Worm (Caenorhabditis elegans) whole organism, midembryonic: ENCODE measurements around the gene T28C12.15.

Source experiments
- T22C8.4 ChIP-seq: fragments of 200-800 bp; sonication (Bioruptor generic); IDR thresholded peaks from 2 replicates; pipeline ENCODE4 v1.3.6; 2022; ENCODE audit warnings: missing genetic modification characterization, missing compliant biosample characterization
- cog-1 ChIP-seq: sonication (generic microtip); optimal IDR thresholded peaks from 2 replicates; lab custom pipeline; 2016; ENCODE audit warnings: missing genetic modification characterization, missing compliant biosample characterization
- flt-1 ChIP-seq: fragments of 200-800 bp; sonication (Bioruptor generic); IDR thresholded peaks from 2 replicates; pipeline ENCODE4 v1.3.6; 2022; ENCODE audit warnings: missing genetic modification characterization, missing compliant biosample characterization
- klf-2 ChIP-seq: fragments of 200-800 bp; sonication (Bioruptor generic); conservative IDR thresholded peaks from 2 replicates; pipeline ENCODE4 v1.3.6; 2022; ENCODE audit warnings: missing genetic modification reagents, missing genetic modification characterization, missing compliant biosample characterization
- med-1 ChIP-seq: sonication (generic microtip); optimal IDR thresholded peaks from 2 replicates; lab custom pipeline; 2017; ENCODE audit warnings: missing genetic modification characterization, mild to moderate bottlenecking, missing compliant biosample characterization, antibody characterized with exemption, missing genetic modification reagents; ENCODE audit not compliant: insufficient read depth
- ref-1 ChIP-seq: fragments of 200-800 bp; sonication (Bioruptor generic); conservative IDR thresholded peaks from 2 replicates; pipeline ENCODE4 v1.3.6; 2022; ENCODE audit warnings: missing genetic modification reagents, missing genetic modification characterization, missing compliant biosample characterization
- tab-1 ChIP-seq: fragments of 200-800 bp; sonication (Bioruptor generic); IDR thresholded peaks from 2 replicates; pipeline ENCODE4 v1.3.6; 2022; ENCODE audit warnings: missing genetic modification characterization, missing compliant biosample characterization
- ztf-23 ChIP-seq: fragments of 200-800 bp; sonication (Bioruptor generic); IDR thresholded peaks from 2 replicates; pipeline ENCODE4 v1.3.6; 2022; ENCODE audit warnings: missing genetic modification reagents, missing genetic modification characterization, missing compliant biosample characterization
- ztf-29 ChIP-seq: fragments of 200-800 bp; sonication (Bioruptor generic); IDR thresholded peaks from 2 replicates; pipeline ENCODE4 v1.3.6; 2022; ENCODE audit warnings: missing genetic modification reagents, missing genetic modification characterization, missing compliant biosample characterization

T28C12.15 gene

DNA sequence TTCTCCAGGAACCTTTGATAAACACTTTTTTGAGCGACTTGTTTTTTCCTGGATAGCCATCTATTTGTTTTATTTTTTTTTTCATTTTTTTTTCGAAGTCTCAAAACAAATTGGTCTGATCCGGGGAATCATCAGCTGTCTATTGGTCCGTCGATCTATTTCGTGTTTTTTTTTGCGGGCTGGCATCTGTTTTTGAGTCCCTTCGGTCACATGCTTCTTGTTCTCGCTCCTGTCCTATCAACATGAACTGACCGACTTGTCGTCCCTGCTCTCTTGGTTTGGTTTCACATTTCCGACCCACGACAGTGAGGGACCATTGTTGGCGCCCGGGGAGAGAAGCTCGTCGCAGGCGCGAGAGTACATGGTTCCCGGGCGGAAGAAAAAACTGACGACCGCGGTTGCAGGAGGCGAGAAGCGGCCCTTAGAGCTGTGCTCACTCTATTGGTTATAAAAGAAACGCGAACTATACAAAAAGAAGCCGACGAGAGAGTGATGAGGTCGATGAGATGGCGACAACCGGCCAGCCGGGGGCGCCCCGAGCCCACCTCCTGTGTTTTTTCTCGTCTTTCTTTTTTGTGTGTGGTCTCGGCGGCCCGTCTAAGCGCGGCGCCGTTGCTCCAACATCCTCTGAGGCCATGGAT, 23.1 kb upstream of the T28C12.15 start:
- TF ChIP-seq klf-2 (GFP tag; lab: Robert Waterston, UW) = no peak
- no peak for TF ChIP-seq flt-1
- no peak for TF ChIP-seq ztf-23
- no peak for TF ChIP-seq tab-1
- no peak for TF ChIP-seq med-1 (GFP tag; lab: Kevin White, UChicago)
- no peak for TF ChIP-seq ref-1 (GFP tag; lab: Robert Waterston, UW)
- no peak for TF ChIP-seq T22C8.4 (GFP tag; lab: Robert Waterston, UW)
- TF ChIP-seq ztf-29 = no peak
- TF ChIP-seq cog-1 (tag; lab: Kevin White, UChicago) = no peak

DNA sequence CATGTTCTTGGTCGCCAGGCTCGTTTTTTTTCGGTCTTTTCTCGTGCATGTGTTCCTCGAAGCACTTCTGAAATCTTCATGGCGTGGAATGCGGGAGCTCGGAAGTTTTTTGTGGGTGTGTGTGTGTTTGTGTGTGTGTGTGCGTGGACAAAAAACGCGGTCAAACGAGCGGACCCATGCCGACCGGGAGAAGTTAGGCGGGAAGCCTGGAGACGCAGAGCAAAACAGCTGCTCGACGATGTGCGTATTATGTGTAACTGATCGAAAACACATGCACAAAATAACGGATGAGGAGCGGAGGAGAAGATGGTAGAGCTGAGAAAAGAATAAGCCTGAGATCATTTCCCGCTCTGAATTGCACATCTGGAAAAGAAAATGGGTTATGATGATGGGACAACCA, 20.9 kb upstream of the T28C12.15 start:
- TF ChIP-seq ztf-23 (0 out of 2 replicates have a peak, but pooled peaks have one; percentile 44), T22C8.4 (GFP tag; lab: Robert Waterston, UW) (no peak), med-1 (GFP tag; lab: Kevin White, UChicago) (no peak)

DNA sequence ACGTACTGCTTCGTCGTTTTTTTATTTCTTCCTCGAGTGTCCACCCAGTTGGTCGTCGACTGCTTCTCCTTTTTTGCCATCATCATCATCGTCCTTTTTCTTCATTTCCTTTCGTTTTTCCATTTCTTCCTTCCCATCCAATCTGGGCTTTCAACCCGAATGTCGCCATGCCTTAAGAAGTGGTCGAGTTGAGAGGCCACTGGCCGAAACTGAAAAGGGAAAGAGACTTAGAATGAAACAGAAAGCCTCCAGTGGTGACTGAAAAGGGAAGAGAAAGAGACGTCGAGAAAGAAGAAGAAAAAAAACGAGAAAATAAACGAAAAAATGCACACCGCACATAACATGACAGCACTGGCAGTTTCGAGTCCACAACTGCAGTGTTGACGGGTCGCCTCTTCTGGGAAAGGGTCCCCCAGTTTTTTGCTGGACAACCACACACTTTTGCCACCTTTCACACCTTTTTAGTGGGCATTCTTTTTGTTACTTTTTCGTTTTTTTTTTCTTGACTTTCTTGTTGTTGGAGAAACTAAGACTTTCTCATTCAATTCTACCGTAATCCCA, 19.6 kb upstream of the T28C12.15 start:
- no peak for TF ChIP-seq flt-1
- TF ChIP-seq ztf-29 = no peak
- TF ChIP-seq ref-1 (GFP tag; lab: Robert Waterston, UW) = no peak
- TF ChIP-seq ztf-23 = no peak
- no peak for TF ChIP-seq T22C8.4 (GFP tag; lab: Robert Waterston, UW)

DNA sequence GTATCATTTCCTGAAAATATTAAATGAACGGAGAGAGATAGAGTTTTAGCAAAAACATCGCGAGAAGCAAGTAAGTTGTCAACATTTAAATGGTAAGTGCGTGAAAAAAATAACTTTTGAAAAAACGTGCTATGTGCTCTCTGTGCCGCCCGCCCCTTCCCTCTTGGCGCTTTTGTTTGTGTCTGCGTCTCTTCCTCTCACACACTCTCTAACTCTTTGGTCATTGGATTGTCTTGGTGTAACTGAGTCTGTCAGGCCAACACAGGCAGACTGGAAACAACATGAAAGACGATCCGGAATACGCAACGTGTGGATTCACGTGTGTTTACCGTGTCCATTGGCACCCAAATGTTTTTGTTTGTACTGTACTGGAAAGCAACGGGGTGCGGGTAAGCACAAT, 14.5 kb upstream of the T28C12.15 start, which contains the start of gene T28C12.6:
TSS of gene T28C12.6 (minus strand) at position 12 of the 400 bp plus-strand sequence.
- TF ChIP-seq klf-2 (GFP tag; lab: Robert Waterston, UW) = no peak
- no peak for TF ChIP-seq med-1 (GFP tag; lab: Kevin White, UChicago)
- TF ChIP-seq T22C8.4 (GFP tag; lab: Robert Waterston, UW) = no peak
- no peak for TF ChIP-seq flt-1
- no peak for TF ChIP-seq ref-1 (GFP tag; lab: Robert Waterston, UW)
- TF ChIP-seq tab-1 = no peak
- no peak for TF ChIP-seq cog-1 (tag; lab: Kevin White, UChicago)
- no peak for TF ChIP-seq ztf-29
- no peak for TF ChIP-seq ztf-23

DNA sequence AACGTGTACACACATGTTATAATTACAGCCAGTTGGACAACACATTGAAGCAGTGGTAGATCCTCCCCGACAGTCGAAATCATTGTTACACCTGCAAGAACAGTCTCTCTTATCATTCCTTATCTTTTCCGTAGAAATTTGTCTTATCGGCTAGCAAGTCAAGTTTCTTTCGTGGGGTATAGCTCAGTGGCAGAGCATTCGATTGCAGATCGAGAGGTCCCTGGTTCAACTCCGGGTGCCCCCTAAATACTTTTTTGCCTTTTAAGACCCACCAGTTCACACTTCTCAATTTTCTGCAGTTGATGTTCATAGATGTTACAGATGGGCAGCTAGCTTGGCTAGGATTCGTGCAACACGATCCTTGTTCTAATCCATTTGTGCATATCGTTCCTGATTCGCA, 13.6 kb upstream of the T28C12.15 start:
- TF ChIP-seq ztf-29 = no peak

DNA sequence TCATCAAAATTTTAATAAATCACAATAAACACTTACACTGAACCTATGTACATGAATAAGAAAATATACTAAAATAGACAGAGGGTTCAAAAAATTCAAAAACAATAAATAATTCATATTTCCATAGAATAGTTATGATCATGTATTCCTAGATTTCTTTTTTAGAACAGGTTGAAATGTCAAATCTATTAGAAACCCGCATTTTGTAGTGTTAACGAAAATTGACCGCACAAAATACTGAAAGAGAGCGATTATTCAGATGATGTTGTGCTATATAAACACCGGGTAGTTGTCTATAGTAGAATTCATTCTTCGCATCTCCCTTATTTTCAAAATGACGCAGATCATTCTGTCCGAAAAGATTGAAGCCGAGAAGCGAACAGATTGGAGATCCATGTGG, 10.0 kb upstream of the T28C12.15 start, which contains the start of gene T28C12.1:
TSS of gene T28C12.1 (plus strand) at position 301 of the 400 bp plus-strand sequence.
- TF ChIP-seq cog-1 (tag; lab: Kevin White, UChicago) (no peak), med-1 (GFP tag; lab: Kevin White, UChicago) (no peak), klf-2 (GFP tag; lab: Robert Waterston, UW) (no peak), tab-1 (no peak), T22C8.4 (GFP tag; lab: Robert Waterston, UW) (no peak), ztf-23 (no peak), ref-1 (GFP tag; lab: Robert Waterston, UW) (no peak), flt-1 (no peak), ztf-29 (no peak)

DNA sequence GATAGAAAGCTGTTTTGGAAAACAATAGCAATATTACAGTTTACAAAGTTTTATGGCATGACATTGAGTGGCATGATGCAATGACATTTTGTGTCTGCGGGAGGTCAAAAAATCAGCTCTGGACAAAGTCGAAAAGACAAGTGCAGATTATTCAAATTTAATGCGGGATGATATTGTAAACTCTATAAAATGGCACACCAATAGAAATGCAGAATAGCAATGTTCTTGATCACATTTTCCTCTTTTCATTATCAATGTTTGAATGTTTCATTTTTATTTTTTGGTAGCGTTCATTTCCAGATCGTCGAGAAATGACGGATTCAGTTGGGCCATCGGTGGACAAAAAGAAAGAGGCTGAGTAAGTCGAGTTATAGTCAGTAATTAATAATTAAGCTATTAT, 7.3 kb upstream of the T28C12.15 start, which contains the start of gene T28C12.2:
TSS of gene T28C12.2 (plus strand) at position 301 of the 400 bp plus-strand sequence.
- TF ChIP-seq med-1 (GFP tag; lab: Kevin White, UChicago) (no peak), ztf-23 (no peak), T22C8.4 (GFP tag; lab: Robert Waterston, UW) (no peak), tab-1 (no peak), flt-1 (no peak), ref-1 (GFP tag; lab: Robert Waterston, UW) (no peak), cog-1 (tag; lab: Kevin White, UChicago) (no peak)

DNA sequence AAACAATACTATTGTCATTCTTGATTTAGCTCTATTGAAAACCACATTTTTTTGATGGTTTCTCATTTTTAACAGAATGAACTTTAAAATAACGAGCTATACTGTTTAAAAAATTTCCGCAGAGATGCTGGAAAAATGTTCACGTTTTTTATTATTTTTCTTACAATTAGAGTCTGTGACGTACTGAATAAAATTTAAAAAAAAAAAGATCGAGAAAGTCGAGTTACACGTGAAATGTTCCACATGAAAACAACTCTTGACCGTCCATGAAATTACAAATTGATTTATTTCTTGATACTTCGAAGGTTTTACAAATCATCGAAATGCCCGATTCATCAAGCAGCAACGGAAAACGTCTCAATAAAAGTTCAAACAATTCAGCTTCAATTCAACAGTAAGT, 5.4 kb upstream of the T28C12.15 start, which contains the start of gene fbxa-202:
TSS of gene fbxa-202 (plus strand) at position 301 of the 400 bp plus-strand sequence.
- TF ChIP-seq ztf-29 = no peak

DNA sequence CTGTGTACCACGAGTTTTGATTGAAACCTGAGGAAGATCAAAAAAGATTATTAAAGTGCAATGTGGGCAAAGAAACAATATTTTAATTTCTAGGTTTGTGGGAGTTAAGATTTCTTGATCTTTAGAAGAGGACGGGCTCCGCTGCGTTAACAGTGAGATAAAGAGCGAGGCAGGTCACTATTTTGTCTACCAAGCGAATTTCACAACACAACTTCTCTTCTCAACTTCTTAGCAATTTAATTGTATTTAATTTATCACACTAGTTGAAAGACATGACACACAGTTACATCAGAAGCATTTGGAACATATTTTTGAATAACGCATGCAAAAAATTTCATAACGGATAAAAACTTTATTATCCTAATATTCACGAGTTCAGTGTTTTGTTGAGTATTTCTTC, 4.8 kb upstream of the T28C12.15 start:
- no peak for TF ChIP-seq flt-1
- TF ChIP-seq T22C8.4 (GFP tag; lab: Robert Waterston, UW) = no peak
- no peak for TF ChIP-seq med-1 (GFP tag; lab: Kevin White, UChicago)
- no peak for TF ChIP-seq ztf-29
- no peak for TF ChIP-seq klf-2 (GFP tag; lab: Robert Waterston, UW)
- TF ChIP-seq ztf-23 = no peak
- no peak for TF ChIP-seq tab-1
- no peak for TF ChIP-seq cog-1 (tag; lab: Kevin White, UChicago)
- no peak for TF ChIP-seq ref-1 (GFP tag; lab: Robert Waterston, UW)

DNA sequence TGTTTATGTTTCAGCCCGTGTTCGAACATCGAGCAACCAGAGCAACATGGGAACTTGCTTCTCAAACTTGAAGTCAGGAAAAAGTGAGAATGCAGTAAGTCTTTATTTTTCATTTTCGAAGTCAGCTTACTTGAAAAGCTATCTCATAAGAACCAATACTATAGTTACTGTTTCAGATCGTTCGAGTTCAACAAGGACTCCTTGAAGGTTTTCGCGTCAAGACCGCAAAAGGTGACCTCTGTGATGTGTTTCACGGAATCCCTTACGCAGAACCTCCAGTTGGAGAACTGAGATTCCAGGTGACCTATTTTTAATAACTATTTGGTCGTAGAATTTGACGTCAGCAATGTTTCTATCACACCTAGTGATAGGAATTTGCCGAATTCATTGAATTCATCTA, 2.0 kb upstream of the T28C12.15 start:
- TF ChIP-seq tab-1 (no peak), cog-1 (tag; lab: Kevin White, UChicago) (no peak), T22C8.4 (GFP tag; lab: Robert Waterston, UW) (no peak)

DNA sequence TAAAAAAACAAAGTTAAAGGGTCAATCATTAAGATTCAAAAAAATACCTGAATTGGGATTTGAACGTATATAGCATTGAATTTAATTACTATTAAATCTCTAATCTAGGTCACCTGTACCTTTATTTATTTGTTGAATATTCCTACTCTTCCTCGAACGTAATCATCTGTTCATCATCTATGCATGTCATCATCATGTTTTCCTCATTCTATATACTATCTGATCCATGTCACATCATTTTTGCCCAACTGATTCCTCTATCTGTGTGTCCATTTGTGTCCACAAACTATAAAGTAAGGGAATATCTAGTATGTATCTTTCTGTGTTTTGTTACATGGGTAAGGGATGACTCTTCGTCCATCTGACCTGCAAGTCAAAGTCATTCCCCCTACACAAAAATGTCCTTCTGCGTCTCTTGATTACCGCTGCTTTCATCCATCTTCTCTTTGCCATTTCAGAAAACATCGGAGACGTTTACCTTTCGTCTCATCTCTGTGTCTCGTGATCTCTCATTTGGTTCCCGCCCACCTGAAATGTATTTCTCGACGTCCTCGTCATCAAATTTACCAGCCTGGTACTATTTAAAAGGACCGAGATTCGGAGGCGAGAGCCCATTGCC, 1.3 kb upstream of the T28C12.15 start:
- TF ChIP-seq tab-1 = no peak
- TF ChIP-seq med-1 (GFP tag; lab: Kevin White, UChicago) = no peak
- TF ChIP-seq T22C8.4 (GFP tag; lab: Robert Waterston, UW) = no peak
- TF ChIP-seq flt-1 = no peak
- TF ChIP-seq ref-1 (GFP tag; lab: Robert Waterston, UW) = no peak
- TF ChIP-seq klf-2 (GFP tag; lab: Robert Waterston, UW) = no peak
- no peak for TF ChIP-seq ztf-29
- TF ChIP-seq ztf-23 = no peak
- no peak for TF ChIP-seq cog-1 (tag; lab: Kevin White, UChicago)
